Worm (Caenorhabditis elegans): ENCODE results near the gene C33A11.2.

DNA sequence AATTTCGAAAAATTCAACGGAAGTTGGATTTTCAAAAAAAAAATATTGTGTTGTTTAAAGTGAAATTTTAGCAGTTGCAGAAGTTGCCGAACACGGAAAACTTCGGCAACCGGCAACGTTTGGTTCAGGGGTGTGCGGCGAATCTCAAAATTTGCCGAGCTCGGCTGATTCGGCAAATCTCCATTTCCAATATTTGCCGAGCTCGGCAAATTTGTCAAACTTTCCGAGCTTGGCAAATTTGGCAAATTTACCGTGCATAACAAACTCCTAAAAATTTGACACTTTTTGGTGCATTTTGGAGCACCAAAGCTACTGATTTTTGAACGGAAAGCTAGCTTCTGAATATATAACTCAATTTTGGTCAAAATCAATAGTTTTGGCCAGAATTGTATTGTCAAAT is 44.6 kb upstream of the C33A11.2 start:
- TF ChIP-seq nhr-28 (tag; optimal IDR thresholded peaks at IDR 0.05) (no peak), elt-1 (tag; optimal IDR thresholded peaks at IDR 0.05; ENCODE audit: borderline replicate concordance, insufficient read depth) (no peak), ceh-83 (GFP tag; optimal IDR thresholded peaks at IDR 0.05) (no peak), snpc-4 (tag; optimal IDR thresholded peaks at IDR 0.05) (no peak)
